Fruit fly (Drosophila melanogaster) whole organism, embryonic: ENCODE data around the gene AANATL3.

Experiments used
- Antp ChIP-seq: fragments of 200-800 bp; sonication (Bioruptor generic); optimal IDR thresholded peaks from 3 replicates; lab custom pipeline; 2016; ENCODE audit warnings: missing biosample characterization, missing genetic modification characterization
- Awh ChIP-seq: fragments of 200-800 bp; sonication (Bioruptor generic); IDR thresholded peaks from 2 replicates; pipeline ENCODE4, ENCODE4 v1.3.6; 2022; ENCODE audit warnings: missing biosample characterization, missing genetic modification characterization
- CG10565 ChIP-seq: fragments of 200-800 bp; sonication (Bioruptor generic); optimal IDR thresholded peaks from 3 replicates; lab custom pipeline; 2016; ENCODE audit warnings: missing biosample characterization, mild to moderate bottlenecking, missing genetic modification characterization
- CG11696 ChIP-seq: fragments of 200-800 bp; sonication (Bioruptor generic); IDR thresholded peaks from 2 replicates; pipeline ENCODE4 v1.3.6; 2022; ENCODE audit warnings: missing biosample characterization, missing genetic modification characterization
- CG13296 ChIP-seq: fragments of 200-800 bp; sonication (Bioruptor generic); optimal IDR thresholded peaks from 3 replicates; lab custom pipeline; 2018; ENCODE audit warnings: missing biosample characterization, mild to moderate bottlenecking, missing genetic modification characterization
- CG15514 ChIP-seq: fragments of 200-800 bp; sonication (Bioruptor generic); optimal IDR thresholded peaks from 3 replicates; lab custom pipeline; 2017; ENCODE audit warnings: missing biosample characterization, missing genetic modification characterization, mild to moderate bottlenecking, moderate library complexity, missing genetic modification reagents
- CG17359 ChIP-seq: fragments of 200-800 bp; sonication (Bioruptor generic); optimal IDR thresholded peaks from 3 replicates; lab custom pipeline; 2018; ENCODE audit warnings: missing biosample characterization, mild to moderate bottlenecking, missing genetic modification characterization, moderate library complexity
- CG17385 ChIP-seq: fragments of 200-800 bp; sonication (Bioruptor generic); optimal IDR thresholded peaks from 3 replicates; lab custom pipeline; 2018; ENCODE audit warnings: missing biosample characterization, mild to moderate bottlenecking, missing genetic modification characterization
- CG17568 ChIP-seq: fragments of 200-800 bp; sonication (Bioruptor generic); optimal IDR thresholded peaks from 2 replicates; lab custom pipeline; 2018; ENCODE audit warnings: missing biosample characterization, mild to moderate bottlenecking, missing genetic modification characterization, moderate library complexity
- CG1832 ChIP-seq: fragments of 200-800 bp; sonication (Bioruptor generic); optimal IDR thresholded peaks from 2 replicates; lab custom pipeline; 2017; ENCODE audit warnings: missing biosample characterization, mild to moderate bottlenecking, missing genetic modification characterization, inconsistent platforms
- CG31388 ChIP-seq: fragments of 200-800 bp; sonication (Bioruptor generic); optimal IDR thresholded peaks from 2 replicates; lab custom pipeline; 2016; ENCODE audit warnings: missing biosample characterization, missing genetic modification characterization
- CG3407 ChIP-seq: fragments of 200-800 bp; sonication (Bioruptor generic); optimal IDR thresholded peaks from 2 replicates; lab custom pipeline; 2018; ENCODE audit warnings: missing biosample characterization, mild to moderate bottlenecking, missing genetic modification characterization
- CG34224 ChIP-seq: fragments of 200-800 bp; sonication (Bioruptor generic); IDR thresholded peaks from 3 replicates; pipeline ENCODE4 v1.3.6; 2022; ENCODE audit warnings: missing biosample characterization, missing genetic modification characterization; ENCODE audit not compliant: partially characterized antibody
- CG3847 ChIP-seq: fragments of 200-800 bp; sonication (Bioruptor generic); IDR thresholded peaks from 2 replicates; pipeline ENCODE4 v1.3.6; 2022; ENCODE audit warnings: missing biosample characterization, missing genetic modification characterization
- CG5180 ChIP-seq: fragments of 200-800 bp; sonication (Bioruptor generic); optimal IDR thresholded peaks from 3 replicates; lab custom pipeline; 2017; ENCODE audit warnings: missing biosample characterization, missing genetic modification characterization, mild to moderate bottlenecking, moderate library complexity, missing genetic modification reagents
- CG7745 ChIP-seq: fragments of 200-800 bp; sonication (Bioruptor generic); optimal IDR thresholded peaks from 2 replicates; lab custom pipeline; 2018; ENCODE audit warnings: missing biosample characterization, mild to moderate bottlenecking, missing genetic modification characterization, moderate library complexity
- CG8944 ChIP-seq: fragments of 200-800 bp; sonication (Bioruptor generic); optimal IDR thresholded peaks from 3 replicates; lab custom pipeline; 2016; ENCODE audit warnings: missing biosample characterization, missing genetic modification characterization
- CkIIα-i1 ChIP-seq: fragments of 200-800 bp; sonication (Bioruptor generic); IDR thresholded peaks from 2 replicates; pipeline ENCODE4 v1.3.6; 2022; ENCODE audit warnings: missing biosample characterization, missing genetic modification characterization
- Deaf1 ChIP-seq: fragments of 200-800 bp; optimal IDR thresholded peaks from 3 replicates; lab custom pipeline; 2019; ENCODE audit warnings: missing biosample characterization, mild to moderate bottlenecking, missing genetic modification characterization, moderate library complexity
- Dek ChIP-seq: fragments of 200-800 bp; sonication (Bioruptor generic); optimal IDR thresholded peaks from 3 replicates; lab custom pipeline; 2019; ENCODE audit warnings: missing biosample characterization, mild to moderate bottlenecking, missing genetic modification characterization, moderate library complexity
- Dll ChIP-seq: fragments of 200-800 bp; sonication (Bioruptor generic); IDR thresholded peaks from 4 replicates; pipeline ENCODE4 v1.3.6; 2022; ENCODE audit warnings: missing biosample characterization, missing genetic modification characterization; ENCODE audit not compliant: partially characterized antibody
- Doc2 ChIP-seq: fragments of 200-800 bp; sonication (Bioruptor generic); IDR thresholded peaks from 2 replicates; pipeline ENCODE4 v1.3.6; 2022; ENCODE audit warnings: missing biosample characterization, missing genetic modification characterization
- E2f2 ChIP-seq: fragments of 200-800 bp; sonication (Bioruptor generic); IDR thresholded peaks from 2 replicates; pipeline ENCODE4 v1.3.6; 2022; ENCODE audit warnings: missing biosample characterization, missing genetic modification characterization
- Elba2 ChIP-seq: fragments of 200-800 bp; sonication (Bioruptor generic); optimal IDR thresholded peaks from 3 replicates; lab custom pipeline; 2016; ENCODE audit warnings: missing biosample characterization, missing genetic modification characterization
- Ets65A ChIP-seq: fragments of 200-800 bp; sonication (Bioruptor generic); peaks from one replicate; lab custom pipeline; 2016; ENCODE audit warnings: missing biosample characterization, missing genetic modification characterization
- HLH3B ChIP-seq: fragments of 200-800 bp; sonication (Bioruptor generic); IDR thresholded peaks from 2 replicates; pipeline ENCODE4 v1.3.6; 2022; ENCODE audit warnings: missing biosample characterization, missing genetic modification characterization
- Hr39 ChIP-seq: fragments of >200 bp; optimal IDR thresholded peaks from 2 replicates; lab custom pipeline; 2017
- NFAT ChIP-seq: fragments of 200-800 bp; sonication (Bioruptor generic); IDR thresholded peaks from 2 replicates; pipeline ENCODE4 v1.3.6; 2022; ENCODE audit warnings: missing biosample characterization, missing genetic modification characterization
- Oaz ChIP-seq: fragments of 200-800 bp; sonication (Bioruptor generic); IDR thresholded peaks from 2 replicates; pipeline ENCODE4 v1.3.6; 2022; ENCODE audit warnings: missing biosample characterization, missing genetic modification characterization
- Opbp ChIP-seq: fragments of 200-800 bp; sonication (Bioruptor generic); IDR thresholded peaks from 3 replicates; pipeline ENCODE4 v1.3.6; 2022; ENCODE audit warnings: missing biosample characterization, missing genetic modification characterization; ENCODE audit not compliant: partially characterized antibody
- Side ChIP-seq: fragments of 200-800 bp; sonication (Bioruptor generic); optimal IDR thresholded peaks from 2 replicates; lab custom pipeline; 2016; ENCODE audit warnings: missing biosample characterization, missing genetic modification characterization
- Sry-β ChIP-seq: fragments of 200-800 bp; sonication (Bioruptor generic); optimal IDR thresholded peaks from 2 replicates; lab custom pipeline; 2018; ENCODE audit warnings: missing biosample characterization, mild to moderate bottlenecking, missing genetic modification characterization, moderate library complexity
- Xbp1 ChIP-seq: fragments of 200-800 bp; sonication (Bioruptor generic); optimal IDR thresholded peaks from 3 replicates; lab custom pipeline; 2016; ENCODE audit warnings: missing biosample characterization, mild to moderate bottlenecking, missing genetic modification characterization
- abd-A ChIP-seq: fragments of 200-800 bp; sonication (Bioruptor generic); optimal IDR thresholded peaks from 3 replicates; lab custom pipeline; 2019; ENCODE audit warnings: missing biosample characterization, mild to moderate bottlenecking, missing genetic modification characterization, moderate library complexity
- ase ChIP-seq: fragments of 200-800 bp; sonication (Bioruptor generic); IDR thresholded peaks from 3 replicates; pipeline ENCODE4 v1.3.6; 2022; ENCODE audit warnings: missing biosample characterization, missing genetic modification characterization
- ato ChIP-seq: fragments of 200-800 bp; sonication (Bioruptor generic); IDR thresholded peaks from 2 replicates; pipeline ENCODE4 v1.3.6; 2022; ENCODE audit warnings: missing biosample characterization, missing genetic modification characterization; ENCODE audit not compliant: partially characterized antibody
- bab2 ChIP-seq: fragments of 200-800 bp; sonication (Bioruptor generic); optimal IDR thresholded peaks from 2 replicates; lab custom pipeline; 2016; ENCODE audit warnings: missing biosample characterization, missing genetic modification characterization
- chm ChIP-seq: fragments of 200-800 bp; sonication (Bioruptor generic); IDR thresholded peaks from 2 replicates; pipeline ENCODE4 v1.3.6; 2022; ENCODE audit warnings: missing biosample characterization, missing genetic modification characterization
- fd3F ChIP-seq: fragments of 200-800 bp; sonication (Bioruptor generic); optimal IDR thresholded peaks from 2 replicates; lab custom pipeline; 2018; ENCODE audit warnings: missing biosample characterization, mild to moderate bottlenecking, missing genetic modification characterization, moderate library complexity
- hth ChIP-seq: fragments of >200 bp; optimal IDR thresholded peaks from 2 replicates; lab custom pipeline; 2017; ENCODE audit warnings: inconsistent platforms
- jing ChIP-seq: fragments of 200-800 bp; sonication (Bioruptor generic); optimal IDR thresholded peaks from 2 replicates; lab custom pipeline; 2018; ENCODE audit warnings: missing biosample characterization, mild to moderate bottlenecking, missing genetic modification characterization
- ken ChIP-seq: fragments of 200-800 bp; sonication (Bioruptor generic); IDR thresholded peaks from 3 replicates; pipeline ENCODE4 v1.3.6; 2022; ENCODE audit warnings: missing biosample characterization, missing genetic modification characterization
- otp ChIP-seq: fragments of 200-800 bp; sonication (Bioruptor generic); IDR thresholded peaks from 3 replicates; pipeline ENCODE4, ENCODE4 v1.3.6; 2022; ENCODE audit warnings: missing biosample characterization, missing genetic modification characterization
- p53 ChIP-seq: fragments of 200-800 bp; sonication (Bioruptor generic); optimal IDR thresholded peaks from 2 replicates; lab custom pipeline; 2016; ENCODE audit warnings: missing biosample characterization, missing genetic modification characterization
- pfk ChIP-seq: fragments of 200-800 bp; sonication (Bioruptor generic); optimal IDR thresholded peaks from 2 replicates; lab custom pipeline; 2018; ENCODE audit warnings: missing biosample characterization, mild to moderate bottlenecking, missing genetic modification characterization, moderate library complexity
- pita ChIP-seq: fragments of 200-800 bp; sonication (Bioruptor generic); optimal IDR thresholded peaks from 2 replicates; lab custom pipeline; 2017; ENCODE audit warnings: missing biosample characterization, mild to moderate bottlenecking, missing genetic modification characterization
- prd ChIP-seq, 3 experiments: fragments of >200 bp in 2 of 3; fragments of 200-800 bp in 1 of 3; sonication (Bioruptor generic) in 1 of 3; optimal IDR thresholded peaks in 2 of 3; IDR thresholded peaks in 1 of 3; 2 replicates in 2 of 3; 3 replicates in 1 of 3; pipeline versions ENCODE4 v1.3.6 to Lab custom; 2017 to 2022; ENCODE audit warnings: missing biosample characterization in 1 of 3, missing genetic modification characterization in 1 of 3
- sc ChIP-seq, 3 experiments: fragments of >200 bp in 2 of 3; fragments of 200-800 bp in 1 of 3; sonication (Bioruptor generic) in 1 of 3; optimal IDR thresholded peaks; 2 replicates in 2 of 3; 3 replicates in 1 of 3; lab custom pipeline; 2017; ENCODE audit warnings: mild to moderate bottlenecking in 1 of 3, missing biosample characterization in 1 of 3, missing genetic modification characterization in 1 of 3, missing genetic modification reagents in 1 of 3
- tin ChIP-seq: fragments of 200-800 bp; sonication (Bioruptor generic); optimal IDR thresholded peaks from 3 replicates; lab custom pipeline; 2016; ENCODE audit warnings: missing biosample characterization, missing genetic modification characterization
- tio ChIP-seq: fragments of 200-800 bp; sonication (Bioruptor generic); optimal IDR thresholded peaks from 2 replicates; lab custom pipeline; 2017; ENCODE audit warnings: missing biosample characterization, missing genetic modification characterization, inconsistent platforms
- usp ChIP-seq: fragments of >200 bp; optimal IDR thresholded peaks from 2 replicates; lab custom pipeline; 2017; ENCODE audit warnings: missing biosample characterization, missing genetic modification characterization

AANATL3 gene

DNA sequence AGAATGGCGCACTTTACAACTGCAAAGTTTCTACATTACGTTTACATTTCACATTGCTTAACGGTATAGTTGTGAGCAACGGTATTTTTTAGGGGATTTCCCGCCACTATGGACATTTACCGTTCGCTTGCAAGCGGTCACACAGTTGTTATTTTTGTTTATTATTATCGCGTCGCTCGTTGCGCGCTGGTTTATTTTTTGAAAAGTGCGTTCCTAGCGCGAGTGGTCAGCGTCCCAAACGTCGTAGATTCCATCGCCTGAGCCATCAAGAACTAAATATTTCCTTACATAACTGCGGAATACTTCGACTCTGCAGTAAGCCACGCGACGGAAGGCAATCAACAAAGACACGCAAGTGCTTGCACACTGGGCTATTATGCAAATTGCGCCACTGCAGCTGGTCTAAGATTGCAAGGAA lies 40.6 kb upstream of the AANATL3 start, which contains the start of gene bwa (continued):
- TF ChIP-seq Oaz (GFP tag; lab: Robert Waterston, UW) (no peak), CG10565 (no peak), CG5180 (GFP tag; lab: Kevin White, UChicago) (no peak), CG3847 (GFP tag; lab: Robert Waterston, UW) (0 out of 2 replicates have a peak, but pooled peaks have one; percentile 27), jing (GFP tag; lab: Kevin White, UChicago) (no peak), Dll (GFP tag; lab: Robert Waterston, UW) (peak; percentile 16; the same call in 1 of the 4 replicates), pfk (no peak), Side (no peak), CG8944 (GFP tag; lab: Kevin White, UChicago) (no peak), CG11696 (GFP tag; lab: Robert Waterston, UW) (no peak), CG1832 (GFP tag; lab: Kevin White, UChicago) (no peak), fd3F (GFP tag; lab: Kevin White, UChicago) (no peak), pita (GFP tag; lab: Kevin White, UChicago) (no peak), HLH3B (no peak), CG34224 (no peak), hth (no peak), Xbp1 (GFP tag; lab: Kevin White, UChicago) (no peak), tio (GFP tag; lab: Kevin White, UChicago) (no peak), CG31388 (GFP tag; lab: Kevin White, UChicago) (no peak), CG17568 (GFP tag; lab: Kevin White, UChicago) (no peak), CG17385 (GFP tag; lab: Kevin White, UChicago) (no peak), otp (GFP tag; lab: Robert Waterston, UW) (no peak), Sry-β (GFP tag; lab: Kevin White, UChicago) (no peak), CG15514 (GFP tag; lab: Kevin White, UChicago) (peak; percentile 64), CG3407 (GFP tag; lab: Kevin White, UChicago) (no peak), sc (optimal IDR thresholded peaks at IDR 0.05; lab: Kevin White, UChicago) (no peak), sc (GFP tag; optimal IDR thresholded peaks at IDR 0.05; lab: Kevin White, UChicago) (no peak), E2f2 (GFP tag; lab: Robert Waterston, UW) (peak; percentile 90), Awh (GFP tag; lab: Robert Waterston, UW) (no peak), prd (optimal IDR thresholded peaks at IDR 0.05; lab: Kevin White, UChicago) (no peak), prd (GFP tag; IDR thresholded peaks at IDR 0.05; lab: Robert Waterston, UW) (no peak), Antp (GFP tag; lab: Kevin White, UChicago) (no peak), Elba2 (GFP tag; lab: Kevin White, UChicago) (no peak), chm (GFP tag; lab: Robert Waterston, UW) (0 out of 2 replicates have a peak, but pooled peaks have one; percentile 30), Ets65A (GFP tag; lab: Kevin White, UChicago) (peak; percentile 49), CG13296 (GFP tag; lab: Kevin White, UChicago) (peak; percentile 25), tin (GFP tag; lab: Kevin White, UChicago) (no peak), CG7745 (no peak), Hr39 (lab: Kevin White, UChicago) (no peak), ase (GFP tag; lab: Robert Waterston, UW) (no peak), Deaf1 (tag; lab: Kevin White, UChicago) (no peak), ato (GFP tag; lab: Robert Waterston, UW) (no peak), CkIIα-i1 (no peak), p53 (GFP tag; lab: Kevin White, UChicago) (peak; percentile 33), bab2 (GFP tag; lab: Kevin White, UChicago) (no peak), Doc2 (GFP tag; lab: Robert Waterston, UW) (no peak), ken (no peak), Dek (tag; lab: Kevin White, UChicago) (no peak), abd-A (no peak), Opbp (GFP tag; lab: Robert Waterston, UW) (peak; percentile 39; the same call in 1 of the 3 replicates), usp (no peak), NFAT (no peak), CG17359 (no peak)
